Worm (Caenorhabditis elegans) whole organism, L4 larva: ENCODE measurements around the gene dhs-7.
A peak's percentile ranks its signal among the peaks of the same experiment; 100 is the strongest.

Experiments
- ama-1 ChIP-seq: fragments of 150-350 bp; optimal IDR thresholded peaks from 2 replicates; lab custom pipeline; 2014; ENCODE audit warnings: inconsistent platforms, mixed read lengths
- ctbp-1 ChIP-seq: fragments of 200-800 bp; sonication (Bioruptor generic); IDR thresholded peaks from 2 replicates; pipeline ENCODE4 v1.3.6; 2022; ENCODE audit warnings: missing genetic modification reagents, missing genetic modification characterization, missing compliant biosample characterization
- daf-12 ChIP-seq: fragments of 150-350 bp; optimal IDR thresholded peaks from 2 replicates; lab custom pipeline; 2014; ENCODE audit warnings: missing biosample characterization, missing genetic modification reagents, missing genetic modification characterization
- egl-27 ChIP-seq: sonication (generic microtip); optimal IDR thresholded peaks from 3 replicates; lab custom pipeline; 2017; ENCODE audit warnings: missing biosample characterization, missing genetic modification reagents, missing genetic modification characterization
- fos-1 ChIP-seq: fragments of 150-350 bp; optimal IDR thresholded peaks from 2 replicates; lab custom pipeline; 2014; ENCODE audit warnings: missing biosample characterization, missing genetic modification characterization
- nhr-10 ChIP-seq: fragments of 150-350 bp; optimal IDR thresholded peaks from 2 replicates; lab custom pipeline; 2014; ENCODE audit warnings: missing biosample characterization, missing genetic modification characterization
- nhr-237 ChIP-seq: sonication (generic microtip); optimal IDR thresholded peaks from 2 replicates; lab custom pipeline; 2017; ENCODE audit warnings: missing biosample characterization, missing genetic modification characterization
- nhr-28 ChIP-seq: fragments of 150-350 bp; optimal IDR thresholded peaks from 2 replicates; lab custom pipeline; 2014; ENCODE audit warnings: missing biosample characterization, missing genetic modification characterization
- php-3 ChIP-seq: fragments of 200-800 bp; sonication (Bioruptor generic); IDR thresholded peaks from 2 replicates; pipeline ENCODE4 v1.3.6; 2022; ENCODE audit warnings: missing genetic modification reagents, missing genetic modification characterization, missing compliant biosample characterization
- snpc-4 ChIP-seq: fragments of 150-350 bp; optimal IDR thresholded peaks from 2 replicates; lab custom pipeline; 2014; ENCODE audit warnings: missing biosample characterization, missing genetic modification characterization
- unc-62 ChIP-seq, 3 experiments: fragments of 150-350 bp in 1 of 3; sonication (generic microtip); optimal IDR thresholded peaks in 2 of 3; peaks in 1 of 3; 1 replicate in 1 of 3; 2 replicates in 2 of 3; lab custom pipeline; 2014 to 2017; ENCODE audit warnings: missing biosample characterization in 3 of 3, missing genetic modification characterization in 3 of 3, missing genetic modification reagents in 3 of 3, missing genotype in 1 of 3

ce11 chrII:7207649-7208048, 611 bp downstream of the dhs-7 start:
- TF ChIP-seq egl-27 (no peak), nhr-10 (no peak), nhr-237 (tag; lab: Kevin White, UChicago) (no peak), snpc-4 (no peak), fos-1 (no peak), unc-62 (GFP tag; optimal IDR thresholded peaks at IDR 0.05 in 1 of 2; lab: Kevin White, UChicago) (peak in 1 of 2 experiments; percentile 90), unc-62 (tag; optimal IDR thresholded peaks at IDR 0.05; lab: Kevin White, UChicago) (no peak), ama-1 (lab: Kevin White, UChicago) (no peak), ctbp-1 (GFP tag; lab: Robert Waterston, UW) (no peak), php-3 (GFP tag; lab: Robert Waterston, UW) (no peak), nhr-28 (tag; lab: Kevin White, UChicago) (no peak), daf-12 (tag; lab: Kevin White, UChicago) (no peak)
